Worm (Caenorhabditis elegans) whole organism, L4/young adult: ENCODE measurements around the gene his-24.

ENCODE experiments used
- W03F9.2 ChIP-seq: fragments of 150-350 bp; optimal IDR thresholded peaks from 2 replicates; lab custom pipeline; 2014; ENCODE audit warnings: missing biosample characterization, missing genetic modification characterization
- dao-5 ChIP-seq: sonication (generic microtip); optimal IDR thresholded peaks from 2 replicates; lab custom pipeline; 2016; ENCODE audit warnings: missing genotype, missing genetic modification characterization, moderate library complexity, missing compliant biosample characterization
- him-1 ChIP-seq: sonication (generic microtip); optimal IDR thresholded peaks from 2 replicates; lab custom pipeline; 2016; ENCODE audit warnings: missing genotype, missing genetic modification reagents, missing genetic modification characterization, missing compliant biosample characterization

Gene his-24

ce11 chrX:14537625-14538024 lies 47.7 kb downstream of the his-24 start:
- TF ChIP-seq him-1 (tag; lab: Kevin White, UChicago) (no peak), W03F9.2 (tag; lab: Kevin White, UChicago) (no peak), dao-5 (tag; lab: Kevin White, UChicago) (no peak)

- TF ChIP-seq him-1 (tag; lab: Kevin White, UChicago) (no peak), dao-5 (tag; lab: Kevin White, UChicago) (no peak), W03F9.2 (tag; lab: Kevin White, UChicago) (no peak)
These were observed 49.6 kb downstream of the his-24 start for ce11 chrX:14539468-14539867.
